Fruit fly (Drosophila melanogaster): ENCODE measurements around the gene Rala.

Rala gene

DNA sequence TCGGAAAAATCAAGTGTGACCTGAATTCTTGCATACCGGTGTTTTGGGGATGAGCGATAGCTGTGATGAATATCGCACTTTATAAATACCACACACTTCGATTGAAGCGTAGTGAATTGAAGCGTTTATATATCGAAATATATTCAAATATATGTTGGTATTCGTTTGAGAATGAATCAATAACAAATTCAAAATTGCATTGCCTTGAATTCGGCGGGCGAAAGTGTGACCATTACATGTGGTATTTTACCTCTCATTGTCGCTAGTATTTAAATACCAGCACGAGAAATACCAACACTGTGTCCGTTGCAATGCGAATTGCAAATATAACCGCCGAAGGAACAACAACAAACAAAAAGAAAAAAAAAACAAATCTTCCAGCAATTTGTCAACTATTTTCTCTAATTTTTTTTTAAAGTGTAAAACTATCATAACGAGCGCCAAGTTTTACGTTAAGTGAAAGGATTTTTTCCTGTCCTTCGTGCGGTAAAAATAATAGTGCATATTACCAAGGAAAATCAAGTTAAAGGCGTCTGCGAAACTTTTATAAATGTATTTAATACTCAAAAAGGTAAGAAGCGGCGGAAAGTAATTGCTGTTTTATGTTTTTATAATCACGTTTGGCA lies 47.9 kb downstream of the Rala start, which contains the start of the genes Parg and Mnt (continued):
- TF ChIP-seq tin (GFP tag; optimal IDR thresholded peaks at IDR 0.05) = no peak
- no peak for TF ChIP-seq ken (GFP tag; IDR thresholded peaks at IDR 0.05)
- peak; percentile 84 for TF ChIP-seq Sin3A (optimal IDR thresholded peaks at IDR 0.05)
- TF ChIP-seq Eip74EF (GFP tag; optimal IDR thresholded peaks at IDR 0.05) = no peak
- TF ChIP-seq scrt (GFP tag; optimal IDR thresholded peaks at IDR 0.05) = no peak
- TF ChIP-seq CG8944 (GFP tag; optimal IDR thresholded peaks at IDR 0.05) = no peak
- peak; percentile 79 for TF ChIP-seq Dp (GFP tag; optimal IDR thresholded peaks at IDR 0.05)
- no peak for TF ChIP-seq ara (GFP tag; IDR thresholded peaks at IDR 0.05)
- TF ChIP-seq CG2875 (GFP tag; optimal IDR thresholded peaks at IDR 0.05) = no peak
- no peak for TF ChIP-seq Neu2 (GFP tag; optimal IDR thresholded peaks at IDR 0.05; ENCODE audit: borderline replicate concordance)
- TF ChIP-seq CG7839 (tag; optimal IDR thresholded peaks at IDR 0.05) = no peak
- TF ChIP-seq eve (GFP tag; optimal IDR thresholded peaks at IDR 0.05) = peak in 1 of 2 experiments; percentile 50
- TF ChIP-seq Dip2 (GFP tag; IDR thresholded peaks at IDR 0.05) = no peak
- TF ChIP-seq nmo (GFP tag; optimal IDR thresholded peaks at IDR 0.05) = peak; percentile 34
- no peak for TF ChIP-seq CG1647 (GFP tag; optimal IDR thresholded peaks at IDR 0.05)
- no peak for TF ChIP-seq pan (optimal IDR thresholded peaks at IDR 0.05)
- no peak for TF ChIP-seq pan (GFP tag; optimal IDR thresholded peaks at IDR 0.05 in 1 of 2, IDR thresholded peaks at IDR 0.05 in 1 of 2)
- no peak for TF ChIP-seq CG3726 (GFP tag; IDR thresholded peaks at IDR 0.05)
- no peak for TF ChIP-seq CG7987 (GFP tag; optimal IDR thresholded peaks at IDR 0.05)
- no peak for TF ChIP-seq NfI (GFP tag; optimal IDR thresholded peaks at IDR 0.05)
- peak; percentile 78 for TF ChIP-seq stwl (tag; optimal IDR thresholded peaks at IDR 0.05)
- no peak for TF ChIP-seq croc (GFP tag; conservative IDR thresholded peaks at IDR 0.05)
- TF ChIP-seq nerfin-2 (GFP tag; IDR thresholded peaks at IDR 0.05; ENCODE audit: partially characterized antibody) = no peak
- no peak for TF ChIP-seq CG17361 (GFP tag; IDR thresholded peaks at IDR 0.05)
- no peak for TF ChIP-seq klu (GFP tag; IDR thresholded peaks at IDR 0.05)
- no peak for TF ChIP-seq CG3407 (GFP tag; optimal IDR thresholded peaks at IDR 0.05)
- no peak for TF ChIP-seq CG17385 (GFP tag; optimal IDR thresholded peaks at IDR 0.05)
- peak; percentile 73 for TF ChIP-seq knrl (GFP tag; IDR thresholded peaks at IDR 0.05; ENCODE audit: partially characterized antibody)
- TF ChIP-seq Poxn (GFP tag; IDR thresholded peaks at IDR 0.05) = no peak
- peak; percentile 62 for TF ChIP-seq Lhr (GFP tag; optimal IDR thresholded peaks at IDR 0.05)
- TF ChIP-seq Spps (tag; optimal IDR thresholded peaks at IDR 0.05) = no peak
- no peak for TF ChIP-seq Max (GFP tag; optimal IDR thresholded peaks at IDR 0.05)
- TF ChIP-seq CG8478 (optimal IDR thresholded peaks at IDR 0.05) = no peak
- TF ChIP-seq CG15011 (GFP tag; optimal IDR thresholded peaks at IDR 0.05) = no peak
- no peak for TF ChIP-seq CG3163 (GFP tag; optimal IDR thresholded peaks at IDR 0.05)
- no peak for TF ChIP-seq NC2β (GFP tag; optimal IDR thresholded peaks at IDR 0.05)
- no peak for TF ChIP-seq pb (GFP tag; optimal IDR thresholded peaks at IDR 0.05)
- peak; percentile 66 for TF ChIP-seq sna (GFP tag; IDR thresholded peaks at IDR 0.05; ENCODE audit: partially characterized antibody)
- no peak for TF ChIP-seq MESR4 (GFP tag; optimal IDR thresholded peaks at IDR 0.05)
- TF ChIP-seq dpn (GFP tag; optimal IDR thresholded peaks at IDR 0.05) = peak in 1 of 2 experiments; percentile 7
- no peak for TF ChIP-seq ERR (GFP tag; optimal IDR thresholded peaks at IDR 0.05)
- TF ChIP-seq ssp (GFP tag; IDR thresholded peaks at IDR 0.05) = no peak
- no peak for TF ChIP-seq CG14050 (GFP tag; IDR thresholded peaks at IDR 0.05)
- peak; percentile 76 for TF ChIP-seq Scr (GFP tag; IDR thresholded peaks at IDR 0.05; ENCODE audit: partially characterized antibody)
- TF ChIP-seq h (optimal IDR thresholded peaks at IDR 0.05) = no peak
- no peak for TF ChIP-seq Fer2 (tag; optimal IDR thresholded peaks at IDR 0.05)
- no peak for TF ChIP-seq slbo (GFP tag; IDR thresholded peaks at IDR 0.05)
- TF ChIP-seq zfh1 (GFP tag; IDR thresholded peaks at IDR 0.05) = no peak
- TF ChIP-seq gfzf (GFP tag; optimal IDR thresholded peaks at IDR 0.05) = peak; percentile 80
- TF ChIP-seq CG12391 (tag; optimal IDR thresholded peaks at IDR 0.05) = peak; percentile 21
- TF ChIP-seq ash1 (GFP tag; optimal IDR thresholded peaks at IDR 0.05) = no peak
